Fruit fly (Drosophila melanogaster) whole organism, adult: ENCODE data around the gene CkIalpha.

Experiments used
- CG11617 ChIP-seq: fragments of 200-800 bp; sonication (Bioruptor generic); optimal IDR thresholded peaks from 2 replicates; lab custom pipeline; 2017; ENCODE audit warnings: mild to moderate bottlenecking, missing biosample characterization, missing genetic modification reagents, missing genetic modification characterization
- CG12768 ChIP-seq: fragments of 200-800 bp; sonication (Bioruptor generic); optimal IDR thresholded peaks from 2 replicates; lab custom pipeline; 2017; ENCODE audit warnings: missing biosample characterization, missing genetic modification characterization, mild to moderate bottlenecking, moderate library complexity, missing genetic modification reagents
- CG14711 ChIP-seq: fragments of 200-800 bp; sonication (Bioruptor generic); optimal IDR thresholded peaks from 2 replicates; lab custom pipeline; 2018; ENCODE audit warnings: missing biosample characterization, mild to moderate bottlenecking, missing genetic modification characterization, moderate library complexity
- CG1620 ChIP-seq: fragments of 200-800 bp; sonication (Bioruptor generic); optimal IDR thresholded peaks from 2 replicates; lab custom pipeline; 2016; ENCODE audit warnings: missing biosample characterization, missing genetic modification characterization
- CG33017 ChIP-seq: fragments of 200-800 bp; sonication (Bioruptor generic); optimal IDR thresholded peaks from 2 replicates; lab custom pipeline; 2018; ENCODE audit warnings: missing biosample characterization, mild to moderate bottlenecking, missing genetic modification characterization, moderate library complexity
- CG5204 ChIP-seq: fragments of 200-800 bp; sonication (Bioruptor generic); optimal IDR thresholded peaks from 2 replicates; lab custom pipeline; 2016; ENCODE audit warnings: missing biosample characterization, missing genetic modification characterization
- CG7045 ChIP-seq: fragments of 200-800 bp; sonication (Bioruptor generic); optimal IDR thresholded peaks from 2 replicates; lab custom pipeline; 2017; ENCODE audit warnings: missing biosample characterization, mild to moderate bottlenecking, missing genetic modification characterization
- CG7101 ChIP-seq: fragments of 200-800 bp; sonication (Bioruptor generic); optimal IDR thresholded peaks from 2 replicates; lab custom pipeline; 2018; ENCODE audit warnings: missing biosample characterization, mild to moderate bottlenecking, missing genetic modification characterization, moderate library complexity
- Clk ChIP-seq: fragments of 200-800 bp; sonication (Bioruptor generic); optimal IDR thresholded peaks from 2 replicates; lab custom pipeline; 2017; ENCODE audit warnings: missing biosample characterization, missing genetic modification characterization
- Crg-1 ChIP-seq: fragments of 200-800 bp; sonication (Bioruptor generic); optimal IDR thresholded peaks from 2 replicates; lab custom pipeline; 2016; ENCODE audit warnings: missing biosample characterization, missing genetic modification characterization
- Hr96 ChIP-seq: fragments of 200-800 bp; sonication (Bioruptor generic); optimal IDR thresholded peaks from 2 replicates; lab custom pipeline; 2016; ENCODE audit warnings: missing biosample characterization, missing genetic modification characterization
- Mnt ChIP-seq: fragments of 200-800 bp; sonication (Bioruptor generic); optimal IDR thresholded peaks from 2 replicates; lab custom pipeline; 2016; ENCODE audit warnings: missing biosample characterization, mild to moderate bottlenecking, missing genetic modification characterization
- bab1 ChIP-seq: fragments of 200-800 bp; sonication (Bioruptor generic); optimal IDR thresholded peaks from 3 replicates; lab custom pipeline; 2019; ENCODE audit warnings: missing biosample characterization, mild to moderate bottlenecking, missing genetic modification characterization, moderate library complexity
- cic ChIP-seq: fragments of 200-800 bp; sonication (Bioruptor generic); optimal IDR thresholded peaks from 2 replicates; lab custom pipeline; 2017; ENCODE audit warnings: missing biosample characterization, mild to moderate bottlenecking, missing genetic modification characterization, moderate library complexity
- cnc ChIP-seq, 2 experiments: fragments of >200 bp; optimal IDR thresholded peaks; 2 replicates each; lab custom pipeline; 2017
- kay ChIP-seq: fragments of 200-800 bp; sonication (Bioruptor generic); peaks from one replicate; lab custom pipeline; 2016; ENCODE audit warnings: missing biosample characterization, missing genetic modification characterization, borderline replicate concordance
- ovo ChIP-seq: fragments of 200-800 bp; sonication (Bioruptor generic); optimal IDR thresholded peaks from 2 replicates; lab custom pipeline; 2016; ENCODE audit warnings: missing biosample characterization, missing genetic modification characterization
- pad ChIP-seq: fragments of 200-800 bp; sonication (Bioruptor generic); optimal IDR thresholded peaks from 3 replicates; lab custom pipeline; 2017; ENCODE audit warnings: missing biosample characterization, missing genetic modification characterization, mild to moderate bottlenecking, moderate library complexity, missing genetic modification reagents
- tj ChIP-seq: fragments of 200-800 bp; sonication (Bioruptor generic); optimal IDR thresholded peaks from 3 replicates; lab custom pipeline; 2017; ENCODE audit warnings: missing biosample characterization, mild to moderate bottlenecking, missing genetic modification characterization, moderate library complexity
- toe ChIP-seq: fragments of 200-800 bp; sonication (Bioruptor generic); optimal IDR thresholded peaks from 2 replicates; lab custom pipeline; 2016; ENCODE audit warnings: missing biosample characterization, missing genetic modification characterization

Gene CkIalpha

dm6 chrX:12658400-12658998, 5.1 kb downstream of the CkIalpha start:
- TF ChIP-seq CG7045 (GFP tag; lab: Kevin White, UChicago) (no peak), kay (GFP tag; lab: Kevin White, UChicago) (peak; percentile 90)

DNA sequence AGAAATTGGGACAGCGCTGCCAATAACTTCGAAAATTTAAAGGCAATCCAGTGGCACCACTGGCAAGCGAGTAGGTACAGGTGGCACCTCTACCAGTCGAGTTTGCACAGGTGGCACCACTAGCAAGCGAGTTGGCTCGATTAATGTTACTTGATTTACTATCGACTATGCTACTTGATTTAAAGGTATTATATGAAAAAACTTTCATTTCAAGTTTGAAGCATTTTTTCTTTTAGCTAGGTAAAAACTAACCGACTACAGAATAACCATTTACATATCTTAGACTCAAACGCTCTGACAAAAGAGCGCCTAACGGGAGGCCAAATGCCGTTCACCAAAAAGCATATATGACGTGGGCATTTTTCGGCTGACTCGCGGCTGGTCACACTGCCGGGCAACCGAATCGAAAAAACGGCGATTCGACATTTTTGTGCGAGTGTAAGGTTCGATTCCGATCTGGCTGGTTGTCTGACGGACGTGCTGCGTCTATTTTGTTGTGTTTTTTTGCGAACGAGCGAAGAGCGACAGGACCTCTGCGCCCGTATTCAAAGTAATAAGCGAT, 5.7 kb downstream of the CkIalpha start, which contains the start of gene Tis11:
Gene Tis11, plus strand, starts transcription at position 417 of the 562 bp plus-strand sequence.
- TF ChIP-seq bab1 (GFP tag; lab: Kevin White, UChicago) (peak; percentile 50), CG7045 (GFP tag; lab: Kevin White, UChicago) (no peak), pad (GFP tag; lab: Kevin White, UChicago) (no peak), Clk (GFP tag; lab: Kevin White, UChicago) (no peak), toe (GFP tag; lab: Kevin White, UChicago) (peak; percentile 10), CG1620 (GFP tag; lab: Kevin White, UChicago) (peak; percentile 22), cic (GFP tag; lab: Kevin White, UChicago) (no peak), Mnt (peak; percentile 61), tj (GFP tag; lab: Kevin White, UChicago) (peak; percentile 95), CG33017 (tag; lab: Kevin White, UChicago) (no peak), Hr96 (GFP tag; lab: Kevin White, UChicago) (no peak), ovo (GFP tag; lab: Kevin White, UChicago) (peak; percentile 83), CG14711 (tag; lab: Kevin White, UChicago) (no peak), CG5204 (GFP tag; lab: Kevin White, UChicago) (no peak), CG11617 (peak; percentile 16), CG12768 (GFP tag; lab: Kevin White, UChicago) (no peak), Crg-1 (no peak), CG7101 (tag; lab: Kevin White, UChicago) (peak; percentile 29), kay (GFP tag; lab: Kevin White, UChicago) (no peak), cnc (optimal IDR thresholded peaks at IDR 0.05; lab: Kevin White, UChicago) (no peak)

dm6 chrX:12660030-12660630, 6.7 kb downstream of the CkIalpha start:
- peak; percentile 59 for TF ChIP-seq CG7101 (tag; lab: Kevin White, UChicago)
- peak; percentile 79 for TF ChIP-seq Mnt
- no peak for TF ChIP-seq kay (GFP tag; lab: Kevin White, UChicago)
- no peak for TF ChIP-seq Crg-1
- peak; percentile 24 for TF ChIP-seq tj (GFP tag; lab: Kevin White, UChicago)
- peak; percentile 7 for TF ChIP-seq CG33017 (tag; lab: Kevin White, UChicago)
- peak; percentile 23 for TF ChIP-seq CG12768 (GFP tag; lab: Kevin White, UChicago)
- peak; percentile 48 for TF ChIP-seq pad (GFP tag; lab: Kevin White, UChicago)
- TF ChIP-seq CG7045 (GFP tag; lab: Kevin White, UChicago), result no peak
- no peak for TF ChIP-seq Clk (GFP tag; lab: Kevin White, UChicago)
- TF ChIP-seq CG14711 (tag; lab: Kevin White, UChicago), result no peak
- no peak for TF ChIP-seq cnc (optimal IDR thresholded peaks at IDR 0.05; lab: Kevin White, UChicago)
- peak; percentile 39 for TF ChIP-seq ovo (GFP tag; lab: Kevin White, UChicago)
- TF ChIP-seq CG1620 (GFP tag; lab: Kevin White, UChicago), result no peak
- no peak for TF ChIP-seq Hr96 (GFP tag; lab: Kevin White, UChicago)
- TF ChIP-seq bab1 (GFP tag; lab: Kevin White, UChicago), result peak; percentile 24
- TF ChIP-seq cic (GFP tag; lab: Kevin White, UChicago), result peak; percentile 73
- no peak for TF ChIP-seq CG5204 (GFP tag; lab: Kevin White, UChicago)
- TF ChIP-seq toe (GFP tag; lab: Kevin White, UChicago), result no peak
- peak; percentile 21 for TF ChIP-seq CG11617

DNA sequence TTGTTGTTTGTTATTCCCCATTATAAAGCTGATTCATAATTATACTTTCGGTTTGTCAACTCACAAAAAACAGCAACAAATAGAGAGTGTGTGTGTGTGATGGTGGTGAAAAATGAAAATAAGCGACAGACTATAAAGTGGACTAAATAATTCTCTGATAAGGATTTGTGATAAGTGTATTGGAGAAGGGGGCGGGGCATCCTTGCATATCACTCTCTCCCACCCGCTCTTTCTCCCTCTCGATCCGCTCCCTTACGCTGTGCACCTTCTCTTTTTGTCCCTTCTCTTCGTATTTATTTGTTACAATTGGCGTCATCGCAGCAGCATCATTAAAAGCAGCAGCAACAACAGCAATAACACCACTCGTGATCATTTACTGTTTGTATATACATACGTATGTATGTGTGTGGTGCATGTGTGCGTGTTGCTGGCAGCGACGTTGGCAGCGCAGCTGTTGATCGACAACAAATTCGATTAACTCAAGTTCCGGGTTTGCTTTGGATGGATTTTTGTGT, 8.1 kb downstream of the CkIalpha start:
- TF ChIP-seq kay (GFP tag; lab: Kevin White, UChicago), result peak; percentile 92
- TF ChIP-seq CG7101 (tag; lab: Kevin White, UChicago), result peak; percentile 30
- no peak for TF ChIP-seq CG5204 (GFP tag; lab: Kevin White, UChicago)
- TF ChIP-seq pad (GFP tag; lab: Kevin White, UChicago), result no peak
- peak; percentile 58 for TF ChIP-seq tj (GFP tag; lab: Kevin White, UChicago)
- peak; percentile 19 for TF ChIP-seq Crg-1
- no peak for TF ChIP-seq CG12768 (GFP tag; lab: Kevin White, UChicago)
- no peak for TF ChIP-seq Hr96 (GFP tag; lab: Kevin White, UChicago)
- TF ChIP-seq CG1620 (GFP tag; lab: Kevin White, UChicago), result no peak
- no peak for TF ChIP-seq Clk (GFP tag; lab: Kevin White, UChicago)
- no peak for TF ChIP-seq ovo (GFP tag; lab: Kevin White, UChicago)
- TF ChIP-seq CG33017 (tag; lab: Kevin White, UChicago), result no peak
- TF ChIP-seq CG7045 (GFP tag; lab: Kevin White, UChicago), result peak; percentile 9
- TF ChIP-seq cic (GFP tag; lab: Kevin White, UChicago), result peak; percentile 59
- TF ChIP-seq toe (GFP tag; lab: Kevin White, UChicago), result no peak
- TF ChIP-seq CG11617, result no peak
- TF ChIP-seq bab1 (GFP tag; lab: Kevin White, UChicago), result peak; percentile 31
- TF ChIP-seq CG14711 (tag; lab: Kevin White, UChicago), result no peak
- TF ChIP-seq cnc (optimal IDR thresholded peaks at IDR 0.05; lab: Kevin White, UChicago), result no peak
- peak; percentile 56 for TF ChIP-seq Mnt
